Fruit fly (Drosophila melanogaster) whole organism, wandering third instar larva: ENCODE data around the gene Osi18.

Experiments used
- Abd-B ChIP-seq: fragments of >200 bp; optimal IDR thresholded peaks from 2 replicates; lab custom pipeline; 2017; ENCODE audit warnings: missing biosample characterization, missing genetic modification characterization
- CrebA ChIP-seq: fragments of 200-800 bp; sonication (Bioruptor generic); optimal IDR thresholded peaks from 2 replicates; lab custom pipeline; 2016; ENCODE audit warnings: missing biosample characterization, mild to moderate bottlenecking, missing genetic modification characterization, borderline replicate concordance
- Dfd ChIP-seq: fragments of >200 bp; optimal IDR thresholded peaks from 2 replicates; lab custom pipeline; 2017; ENCODE audit warnings: missing biosample characterization, missing genetic modification characterization
- GATAd ChIP-seq: sonication (Bioruptor generic); optimal IDR thresholded peaks from 2 replicates; lab custom pipeline; 2016; ENCODE audit warnings: missing biosample characterization, missing genetic modification characterization
- HLH106 ChIP-seq: fragments of 200-800 bp; optimal IDR thresholded peaks from 3 replicates; lab custom pipeline; 2019; ENCODE audit warnings: missing biosample characterization, mild to moderate bottlenecking, missing genetic modification characterization, moderate library complexity
- Hr78 ChIP-seq: fragments of >200 bp; optimal IDR thresholded peaks from 2 replicates; lab custom pipeline; 2017; ENCODE audit warnings: missing biosample characterization, missing genetic modification characterization
- Hr83 ChIP-seq: fragments of 200-300 bp; sonication (Bioruptor generic); optimal IDR thresholded peaks from 2 replicates; lab custom pipeline; 2016; ENCODE audit warnings: missing biosample characterization, mild to moderate bottlenecking, missing genetic modification characterization, moderate library complexity; ENCODE audit not compliant: poor library complexity, severe bottlenecking
- Jra ChIP-seq: sonication (Bioruptor generic); optimal IDR thresholded peaks from 2 replicates; lab custom pipeline; 2016; ENCODE audit warnings: missing biosample characterization, missing genetic modification characterization
- dsf ChIP-seq: sonication (Bioruptor generic); optimal IDR thresholded peaks from 2 replicates; lab custom pipeline; 2016; ENCODE audit warnings: missing biosample characterization, missing genetic modification characterization, borderline replicate concordance
- ey ChIP-seq: fragments of 200-800 bp; sonication (Bioruptor generic); optimal IDR thresholded peaks from 2 replicates; lab custom pipeline; 2016; ENCODE audit warnings: missing biosample characterization, missing genetic modification characterization
- fru ChIP-seq: fragments of 200-800 bp; sonication (Bioruptor generic); optimal IDR thresholded peaks from 3 replicates; lab custom pipeline; 2016; ENCODE audit warnings: missing biosample characterization, mild to moderate bottlenecking, missing genetic modification characterization
- pan ChIP-seq: fragments of >200 bp; optimal IDR thresholded peaks from 2 replicates; lab custom pipeline; 2017
- psq ChIP-seq: fragments of 200-800 bp; sonication (Bioruptor generic); optimal IDR thresholded peaks from 3 replicates; lab custom pipeline; 2017; ENCODE audit warnings: missing biosample characterization, mild to moderate bottlenecking, missing genetic modification characterization, moderate library complexity
- sage ChIP-seq: fragments of 200-800 bp; sonication (Bioruptor generic); optimal IDR thresholded peaks from 2 replicates; lab custom pipeline; 2016; ENCODE audit warnings: missing biosample characterization, mild to moderate bottlenecking, missing genetic modification characterization

- no peak for TF ChIP-seq Abd-B
- TF ChIP-seq pan (lab: Kevin White, UChicago), result no peak
- no peak for TF ChIP-seq Hr78 (GFP tag; lab: Kevin White, UChicago)
- TF ChIP-seq sage (GFP tag; lab: Kevin White, UChicago), result no peak
- TF ChIP-seq psq (GFP tag; lab: Kevin White, UChicago), result no peak
- no peak for TF ChIP-seq ey (GFP tag; lab: Kevin White, UChicago)
- TF ChIP-seq Hr83 (GFP tag; lab: Kevin White, UChicago), result no peak
- TF ChIP-seq dsf (GFP tag; lab: Kevin White, UChicago), result no peak
- no peak for TF ChIP-seq HLH106 (tag; lab: Kevin White, UChicago)
- TF ChIP-seq Jra (GFP tag; lab: Kevin White, UChicago), result no peak
- no peak for TF ChIP-seq fru (GFP tag; lab: Kevin White, UChicago)
- TF ChIP-seq Dfd (GFP tag; lab: Kevin White, UChicago), result no peak
- TF ChIP-seq GATAd, result no peak
- no peak for TF ChIP-seq CrebA (GFP tag; lab: Kevin White, UChicago)
Measured at dm6 chr3R:6351181-6351580, 21.1 kb downstream of the Osi18 start.
